Worm (Caenorhabditis elegans) whole organism, midembryonic: ENCODE results near the gene K10H10.9.

Experiments
- cog-1 ChIP-seq: sonication (generic microtip); optimal IDR thresholded peaks from 2 replicates; lab custom pipeline; 2016; ENCODE audit warnings: missing genetic modification characterization, missing compliant biosample characterization
- flt-1 ChIP-seq: fragments of 200-800 bp; sonication (Bioruptor generic); IDR thresholded peaks from 2 replicates; pipeline ENCODE4 v1.3.6; 2022; ENCODE audit warnings: missing genetic modification characterization, missing compliant biosample characterization
- klf-2 ChIP-seq: fragments of 200-800 bp; sonication (Bioruptor generic); conservative IDR thresholded peaks from 2 replicates; pipeline ENCODE4 v1.3.6; 2022; ENCODE audit warnings: missing genetic modification reagents, missing genetic modification characterization, missing compliant biosample characterization
- med-1 ChIP-seq: sonication (generic microtip); optimal IDR thresholded peaks from 2 replicates; lab custom pipeline; 2017; ENCODE audit warnings: missing genetic modification characterization, mild to moderate bottlenecking, missing compliant biosample characterization, antibody characterized with exemption, missing genetic modification reagents; ENCODE audit not compliant: insufficient read depth
- ref-1 ChIP-seq: fragments of 200-800 bp; sonication (Bioruptor generic); conservative IDR thresholded peaks from 2 replicates; pipeline ENCODE4 v1.3.6; 2022; ENCODE audit warnings: missing genetic modification reagents, missing genetic modification characterization, missing compliant biosample characterization
- tab-1 ChIP-seq: fragments of 200-800 bp; sonication (Bioruptor generic); IDR thresholded peaks from 2 replicates; pipeline ENCODE4 v1.3.6; 2022; ENCODE audit warnings: missing genetic modification characterization, missing compliant biosample characterization
- ztf-23 ChIP-seq: fragments of 200-800 bp; sonication (Bioruptor generic); IDR thresholded peaks from 2 replicates; pipeline ENCODE4 v1.3.6; 2022; ENCODE audit warnings: missing genetic modification reagents, missing genetic modification characterization, missing compliant biosample characterization

DNA sequence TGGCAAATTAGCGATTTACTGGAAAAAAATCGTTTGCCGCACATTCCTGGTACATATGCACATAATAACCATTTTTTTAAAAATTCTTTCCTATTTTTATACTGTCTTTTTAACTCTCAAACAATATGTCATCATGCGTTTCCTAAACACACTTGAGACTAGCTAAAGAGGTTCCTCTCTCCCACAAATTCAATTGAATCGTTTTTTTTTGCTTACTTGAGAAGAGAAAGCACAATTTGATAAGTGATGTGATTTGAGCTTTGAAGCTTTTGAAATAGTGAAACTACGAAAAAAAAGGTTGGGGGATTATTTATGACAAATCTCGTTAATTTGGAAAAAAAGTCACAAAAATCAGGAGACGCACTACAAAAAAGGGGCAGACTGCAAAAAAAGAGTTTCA, 40.1 kb upstream of the K10H10.9 start:
- TF ChIP-seq med-1 (GFP tag; lab: Kevin White, UChicago): no peak
- no peak for TF ChIP-seq ref-1 (GFP tag; lab: Robert Waterston, UW)
- TF ChIP-seq cog-1: no peak
- no peak for TF ChIP-seq tab-1 (GFP tag; lab: Robert Waterston, UW)
- no peak for TF ChIP-seq ztf-23 (GFP tag; lab: Robert Waterston, UW)
- TF ChIP-seq klf-2 (GFP tag; lab: Robert Waterston, UW): no peak
- no peak for TF ChIP-seq flt-1 (GFP tag; lab: Robert Waterston, UW)
